Worm (Caenorhabditis elegans): ENCODE measurements around the gene F32D8.3.

ce11 chrV:10877808-10878600 is 8.6 kb upstream of the F32D8.3 start:
- TF ChIP-seq nhr-28 (tag; optimal IDR thresholded peaks at IDR 0.05) (no peak), elt-1 (tag; optimal IDR thresholded peaks at IDR 0.05; ENCODE audit: borderline replicate concordance, insufficient read depth) (no peak), unc-62 (GFP tag; optimal IDR thresholded peaks at IDR 0.05) (no peak), lin-13 (tag; optimal IDR thresholded peaks at IDR 0.05) (no peak), lsy-2 (tag; optimal IDR thresholded peaks at IDR 0.05) (no peak), nhr-2 (tag; optimal IDR thresholded peaks at IDR 0.05) (no peak), ztf-11 (tag; optimal IDR thresholded peaks at IDR 0.05) (no peak), elt-3 (tag; optimal IDR thresholded peaks at IDR 0.05) (no peak), ceh-43 (GFP tag; optimal IDR thresholded peaks at IDR 0.05) (no peak), nhr-12 (tag; optimal IDR thresholded peaks at IDR 0.05) (no peak)

All from whole organism, mixed stage, embryonic.